Worm (Caenorhabditis elegans) whole organism, L4 larva: ENCODE results near the gene mltn-11.
A peak's percentile ranks its signal among the peaks of the same experiment; 100 is the strongest.

Experiments used
- F44E2.7 ChIP-seq: fragments of 200-800 bp; sonication (Bioruptor generic); IDR thresholded peaks from 2 replicates; pipeline ENCODE4 v2.1.2; 2022; ENCODE audit warnings: missing genetic modification characterization, missing compliant biosample characterization
- Y5F2A.4 ChIP-seq: fragments of 200-800 bp; sonication (Bioruptor generic); optimal IDR thresholded peaks from 2 replicates; lab custom pipeline; 2018; ENCODE audit warnings: mild to moderate bottlenecking, missing genetic modification characterization, missing compliant biosample characterization
- aha-1 ChIP-seq: fragments of 150-350 bp; peaks from one replicate; lab custom pipeline; 2014; ENCODE audit warnings: missing biosample characterization, missing genetic modification characterization
- aly-2 ChIP-seq: sonication (generic microtip); optimal IDR thresholded peaks from 2 replicates; lab custom pipeline; 2018; ENCODE audit warnings: missing biosample characterization, missing genetic modification characterization
- attf-4 ChIP-seq: sonication (generic microtip); optimal IDR thresholded peaks from 3 replicates; lab custom pipeline; 2017; ENCODE audit warnings: missing biosample characterization, missing genetic modification characterization
- ceh-32 ChIP-seq: sonication (generic microtip); optimal IDR thresholded peaks from 2 replicates; lab custom pipeline; 2016; ENCODE audit warnings: mild to moderate bottlenecking, missing genetic modification characterization, missing compliant biosample characterization; ENCODE audit not compliant: poor library complexity
- ceh-44 ChIP-seq: fragments of 200-800 bp; sonication (Bioruptor generic); IDR thresholded peaks from 2 replicates; pipeline ENCODE4 v1.3.6; 2022; ENCODE audit warnings: missing genetic modification reagents, missing genetic modification characterization, missing compliant biosample characterization
- dpl-1 ChIP-seq: fragments of 150-350 bp; optimal IDR thresholded peaks from 2 replicates; lab custom pipeline; 2014; ENCODE audit warnings: missing biosample characterization, missing genetic modification reagents, missing genetic modification characterization
- dve-1 ChIP-seq: sonication (generic microtip); optimal IDR thresholded peaks from 2 replicates; lab custom pipeline; 2017; ENCODE audit warnings: antibody characterized with exemption, mild to moderate bottlenecking, missing genetic modification characterization, missing compliant biosample characterization; ENCODE audit not compliant: insufficient read depth
- gei-8 ChIP-seq: fragments of 200-800 bp; sonication (Bioruptor generic); optimal IDR thresholded peaks from 2 replicates; lab custom pipeline; 2018; ENCODE audit warnings: mild to moderate bottlenecking, missing genetic modification characterization, missing compliant biosample characterization
- hif-1 ChIP-seq, 2 experiments: sonication (generic microtip); optimal IDR thresholded peaks; 2 replicates each; lab custom pipeline; 2016 to 2017; ENCODE audit warnings: missing compliant biosample characterization in 2 of 2, missing genetic modification characterization in 2 of 2, missing genetic modification reagents in 2 of 2, missing genotype in 2 of 2, mild to moderate bottlenecking in 1 of 2
- hlh-11 ChIP-seq: fragments of 200-800 bp; sonication (Bioruptor generic); optimal IDR thresholded peaks from 2 replicates; lab custom pipeline; 2018; ENCODE audit warnings: mild to moderate bottlenecking, missing genetic modification characterization, missing compliant biosample characterization
- lim-7 ChIP-seq: fragments of 200-800 bp; sonication (Bioruptor generic); IDR thresholded peaks from 2 replicates; pipeline ENCODE4 v1.3.6; 2022; ENCODE audit warnings: missing genetic modification characterization, missing compliant biosample characterization
- lin-1 ChIP-seq: fragments of 200-800 bp; sonication (Bioruptor generic); IDR thresholded peaks from 2 replicates; pipeline ENCODE4 v1.3.6; 2022; ENCODE audit warnings: missing genetic modification reagents, missing genetic modification characterization, missing compliant biosample characterization
- lin-13 ChIP-seq: fragments of 150-350 bp; optimal IDR thresholded peaks from 2 replicates; lab custom pipeline; 2014; ENCODE audit warnings: missing biosample characterization, missing genetic modification reagents, missing genetic modification characterization
- mes-2 ChIP-seq: sonication (generic microtip); optimal IDR thresholded peaks from 2 replicates; lab custom pipeline; 2016; ENCODE audit warnings: missing genotype, mild to moderate bottlenecking, missing genetic modification characterization, missing compliant biosample characterization; ENCODE audit not compliant: poor library complexity, severe bottlenecking
- nhr-111 ChIP-seq: fragments of 200-800 bp; sonication (Bioruptor generic); optimal IDR thresholded peaks from 2 replicates; lab custom pipeline; 2018; ENCODE audit warnings: mild to moderate bottlenecking, missing genetic modification characterization, missing compliant biosample characterization
- nhr-28 ChIP-seq: fragments of 150-350 bp; optimal IDR thresholded peaks from 2 replicates; lab custom pipeline; 2014; ENCODE audit warnings: missing biosample characterization, missing genetic modification characterization
- nhr-6 ChIP-seq: fragments of 150-350 bp; optimal IDR thresholded peaks from 2 replicates; lab custom pipeline; 2014; ENCODE audit warnings: missing biosample characterization, missing genetic modification characterization
- pha-4 ChIP-seq, 2 experiments: fragments of 150-350 bp in 1 of 2; fragments of 200-800 bp in 1 of 2; sonication (Bioruptor generic) in 1 of 2; IDR thresholded peaks in 1 of 2; optimal IDR thresholded peaks in 1 of 2; 2 replicates each; pipeline versions ENCODE4 v1.3.6 to Lab custom; 2014 to 2022; ENCODE audit warnings: missing genetic modification characterization in 2 of 2, missing genetic modification reagents in 2 of 2, missing biosample characterization in 1 of 2, missing compliant biosample characterization in 1 of 2
- php-3 ChIP-seq: fragments of 200-800 bp; sonication (Bioruptor generic); IDR thresholded peaks from 2 replicates; pipeline ENCODE4 v1.3.6; 2022; ENCODE audit warnings: missing genetic modification reagents, missing genetic modification characterization, missing compliant biosample characterization
- pqm-1 ChIP-seq: sonication (generic microtip); optimal IDR thresholded peaks from 2 replicates; lab custom pipeline; 2017; ENCODE audit warnings: missing biosample characterization, missing genetic modification characterization
- sdz-12 ChIP-seq: fragments of 200-800 bp; sonication (Bioruptor generic); optimal IDR thresholded peaks from 2 replicates; lab custom pipeline; 2018; ENCODE audit warnings: mild to moderate bottlenecking, missing genetic modification characterization, missing compliant biosample characterization
- snpc-1.2 ChIP-seq: fragments of 200-800 bp; sonication (Bioruptor generic); IDR thresholded peaks from 2 replicates; pipeline ENCODE4 v1.3.6; 2022; ENCODE audit warnings: missing genetic modification reagents, missing genetic modification characterization, missing compliant biosample characterization
- spr-1 ChIP-seq: sonication (generic microtip); optimal IDR thresholded peaks from 2 replicates; lab custom pipeline; 2016; ENCODE audit warnings: mild to moderate bottlenecking, missing genetic modification characterization, missing compliant biosample characterization
- unc-130 ChIP-seq: sonication (generic microtip); optimal IDR thresholded peaks from 2 replicates; lab custom pipeline; 2016; ENCODE audit warnings: missing genetic modification reagents, missing genetic modification characterization, missing compliant biosample characterization
- unc-62 ChIP-seq, 3 experiments: fragments of 150-350 bp in 1 of 3; sonication (generic microtip); optimal IDR thresholded peaks in 2 of 3; peaks in 1 of 3; 1 replicate in 1 of 3; 2 replicates in 2 of 3; lab custom pipeline; 2014 to 2017; ENCODE audit warnings: missing biosample characterization in 3 of 3, missing genetic modification characterization in 3 of 3, missing genetic modification reagents in 3 of 3, missing genotype in 1 of 3
- zfp-2 ChIP-seq: sonication (generic microtip); optimal IDR thresholded peaks from 2 replicates; lab custom pipeline; 2016; ENCODE audit warnings: mild to moderate bottlenecking, missing genetic modification characterization, missing compliant biosample characterization
- zip-11 ChIP-seq: fragments of 200-800 bp; sonication (Bioruptor generic); IDR thresholded peaks from 2 replicates; pipeline ENCODE4 v1.3.6; 2022; ENCODE audit warnings: missing genetic modification characterization, missing compliant biosample characterization

The mltn-11 gene

ce11 chrV:16622754-16623261 is 13.2 kb upstream of the mltn-11 start, which contains the start of gene Y70C5A.2:
TSS of gene Y70C5A.2 (minus strand) at chrV:16623211.
- TF ChIP-seq pqm-1 (tag; lab: Kevin White, UChicago) (no peak), mes-2 (tag; lab: Kevin White, UChicago) (no peak), unc-130 (GFP tag; lab: Kevin White, UChicago) (no peak), ceh-32 (no peak), snpc-1.2 (GFP tag; lab: Robert Waterston, UW) (0 out of 2 replicates have a peak, but pooled peaks have one; percentile 9), pha-4 (GFP tag; IDR thresholded peaks at IDR 0.05; lab: Robert Waterston, UW) (no peak), pha-4 (tag; optimal IDR thresholded peaks at IDR 0.05; lab: Kevin White, UChicago) (no peak), aly-2 (tag; lab: Kevin White, UChicago) (no peak), unc-62 (GFP tag; optimal IDR thresholded peaks at IDR 0.05 in 1 of 2; lab: Kevin White, UChicago) (peak in 1 of 2 experiments; percentile 20), unc-62 (tag; optimal IDR thresholded peaks at IDR 0.05; lab: Kevin White, UChicago) (no peak)

- TF ChIP-seq nhr-28 (peak; percentile 7), php-3 (peak; percentile 59; the same call in 1 of the 2 replicates), pqm-1 (tag; lab: Kevin White, UChicago) (peak; percentile 62), hlh-11 (tag; lab: Kevin White, UChicago) (peak; percentile 4), sdz-12 (GFP tag; lab: Kevin White, UChicago) (no peak)
These were observed 8.0 kb upstream of the mltn-11 start, which contains the start of gene oac-53 for ce11 chrV:16627962-16628361. TSS of gene oac-53 (minus strand) at chrV:16627970.

- TF ChIP-seq dpl-1 (GFP tag; lab: Kevin White, UChicago) (no peak), hif-1 (tag; optimal IDR thresholded peaks at IDR 0.05; lab: Kevin White, UChicago) (no peak), lin-1 (GFP tag; lab: Robert Waterston, UW) (no peak)
These were observed 7.0 kb upstream of the mltn-11 start, which contains the start of gene W06G6.2 for ce11 chrV:16628991-16629390. TSS of gene W06G6.2 (plus strand) at chrV:16629291.

- TF ChIP-seq aha-1 = peak; percentile 58
- peak in 1 of 2 experiments; percentile 27 for TF ChIP-seq unc-62 (GFP tag; optimal IDR thresholded peaks at IDR 0.05 in 1 of 2; lab: Kevin White, UChicago)
- no peak for TF ChIP-seq unc-62 (tag; optimal IDR thresholded peaks at IDR 0.05; lab: Kevin White, UChicago)
- no peak for TF ChIP-seq dve-1 (tag; lab: Kevin White, UChicago)
- no peak for TF ChIP-seq zip-11 (GFP tag; lab: Robert Waterston, UW)
- TF ChIP-seq spr-1 (tag; lab: Kevin White, UChicago) = no peak
- TF ChIP-seq dpl-1 (GFP tag; lab: Kevin White, UChicago) = no peak
- no peak for TF ChIP-seq nhr-111 (GFP tag; lab: Kevin White, UChicago)
- TF ChIP-seq, all 104 proteins: peak for 2
These were observed 6.4 kb upstream of the mltn-11 start, which contains the start of gene srd-21 for ce11 chrV:16629600-16629999. TSS of gene srd-21 (plus strand) at chrV:16629900.

- TF ChIP-seq Y5F2A.4 (no peak), ceh-44 (GFP tag; lab: Robert Waterston, UW) (no peak), attf-4 (tag; lab: Kevin White, UChicago) (no peak), dve-1 (tag; lab: Kevin White, UChicago) (no peak), lim-7 (GFP tag; lab: Robert Waterston, UW) (no peak), F44E2.7 (GFP tag; lab: Robert Waterston, UW) (no peak), lin-13 (GFP tag; lab: Kevin White, UChicago) (no peak), zfp-2 (tag; lab: Kevin White, UChicago) (no peak), gei-8 (GFP tag; lab: Kevin White, UChicago) (no peak), nhr-6 (tag; lab: Kevin White, UChicago) (no peak)
These were observed 2.2 kb downstream of the mltn-11 start, which contains the start of gene srw-76 for ce11 chrV:16638204-16638603. TSS of gene srw-76 (minus strand) at chrV:16638304.
